Fruit fly (Drosophila melanogaster) Kc167 (cell line): ENCODE measurements around the gene CG6012.

ENCODE experiments used
- Myc ChIP-seq: fragments of >200 bp; optimal IDR thresholded peaks from 2 replicates; lab custom pipeline; 2017; ENCODE audit warnings: missing external identifiers
- Sin3A ChIP-seq: fragments of >200 bp; optimal IDR thresholded peaks from 2 replicates; lab custom pipeline; 2018; ENCODE audit warnings: missing external identifiers
- h ChIP-seq: fragments of >200 bp; optimal IDR thresholded peaks from 3 replicates; lab custom pipeline; 2018; ENCODE audit warnings: missing external identifiers
- insv ChIP-seq: fragments of >200 bp; optimal IDR thresholded peaks from 3 replicates; lab custom pipeline; 2018; ENCODE audit warnings: missing external identifiers
- psq ChIP-seq: fragments of >200 bp; optimal IDR thresholded peaks from 2 replicates; lab custom pipeline; 2017; ENCODE audit warnings: missing external identifiers
- ttk ChIP-seq: sonication (Bioruptor generic); optimal IDR thresholded peaks from 2 replicates; lab custom pipeline; 2017; ENCODE audit warnings: missing external identifiers

dm6 chr2L:16910177-16910576 lies 48.9 kb upstream of the CG6012 start, which contains the start of gene ApepP:
- no peak for TF ChIP-seq Myc
- TF ChIP-seq Sin3A (lab: Kevin White, UChicago) = no peak
- no peak for TF ChIP-seq psq (lab: Kevin White, UChicago)
- TF ChIP-seq ttk (lab: Kevin White, UChicago) = no peak
- no peak for TF ChIP-seq h (lab: Kevin White, UChicago)
- no peak for TF ChIP-seq insv
